Worm (Caenorhabditis elegans) whole organism, L4/young adult: ENCODE data around the gene Y48B6A.1.

Source experiments
- W03F9.2 ChIP-seq: fragments of 150-350 bp; optimal IDR thresholded peaks from 2 replicates; lab custom pipeline; 2014; ENCODE audit warnings: missing biosample characterization, missing genetic modification characterization
- dao-5 ChIP-seq: sonication (generic microtip); optimal IDR thresholded peaks from 2 replicates; lab custom pipeline; 2016; ENCODE audit warnings: missing genotype, missing genetic modification characterization, moderate library complexity, missing compliant biosample characterization
- him-1 ChIP-seq: sonication (generic microtip); optimal IDR thresholded peaks from 2 replicates; lab custom pipeline; 2016; ENCODE audit warnings: missing genotype, missing genetic modification reagents, missing genetic modification characterization, missing compliant biosample characterization

The Y48B6A.1 gene

DNA sequence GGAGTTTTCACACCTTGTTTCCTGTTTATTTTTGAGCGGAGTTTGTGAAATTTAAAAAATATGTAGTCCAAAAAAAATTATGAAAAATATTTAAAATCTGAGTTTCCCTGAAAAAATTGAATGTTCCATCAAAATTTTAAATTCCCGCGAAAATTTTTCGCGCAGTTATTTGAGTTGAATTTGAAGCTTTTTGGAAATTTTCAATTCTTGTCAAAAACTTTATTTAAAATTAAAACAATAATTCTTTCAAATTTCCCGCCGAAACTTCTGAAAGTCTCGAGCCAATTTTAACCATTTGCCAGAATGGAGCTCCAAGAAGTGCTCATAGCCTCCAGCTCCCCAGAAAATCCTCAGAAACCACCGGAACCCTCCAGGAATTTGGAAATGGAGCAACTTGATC lies 49.7 kb downstream of the Y48B6A.1 start, which contains the start of gene gur-4:
TSS of gene gur-4 (plus strand) at position 301 of the 400 bp plus-strand sequence.
- TF ChIP-seq dao-5 (tag; lab: Kevin White, UChicago) (no peak), W03F9.2 (no peak), him-1 (tag; lab: Kevin White, UChicago) (no peak)

DNA sequence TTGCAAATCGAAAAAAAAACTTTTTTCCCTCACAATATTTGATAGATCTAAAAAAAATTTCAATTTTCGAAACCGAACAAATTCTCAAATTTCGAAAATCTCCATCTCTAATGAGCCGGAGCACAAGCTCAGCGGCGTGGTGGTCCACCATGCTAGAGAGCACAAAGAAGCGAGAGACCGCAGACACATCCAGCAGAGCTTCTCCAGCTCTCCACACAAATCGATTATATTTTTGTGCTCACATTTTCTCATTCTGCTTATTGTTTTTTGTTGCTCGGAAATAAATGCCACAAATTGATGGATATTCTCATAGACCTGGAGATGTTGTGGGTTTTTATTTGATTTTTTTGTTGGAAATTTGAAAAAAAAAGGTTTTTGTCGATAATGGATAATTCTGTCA lies 52.1 kb downstream of the Y48B6A.1 start:
- TF ChIP-seq W03F9.2 (no peak), dao-5 (tag; lab: Kevin White, UChicago) (no peak), him-1 (tag; lab: Kevin White, UChicago) (no peak)
